Worm (Caenorhabditis elegans): ENCODE data around the gene F53C3.7.

DNA sequence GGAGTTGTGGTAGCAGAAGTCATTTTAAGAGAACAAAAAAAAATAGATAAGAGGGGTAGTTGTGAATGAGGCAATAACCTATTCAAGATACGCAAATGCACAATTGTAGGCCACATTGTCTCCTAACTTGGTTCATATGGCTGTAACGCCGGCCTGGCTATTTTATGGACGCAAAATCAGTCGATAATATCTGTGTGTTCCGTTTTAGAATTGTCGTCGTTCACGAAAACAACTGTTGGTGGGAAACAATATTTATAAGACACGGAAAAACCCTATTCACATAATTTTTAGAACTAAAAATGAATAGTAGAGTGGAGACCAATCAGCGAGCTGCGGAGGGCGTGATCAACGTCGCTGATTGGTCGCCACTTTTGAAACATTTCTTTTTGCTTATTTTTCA is 17.0 kb upstream of the F53C3.7 start, which contains the start of gene sdz-7:
- TF ChIP-seq aly-1 (tag; optimal IDR thresholded peaks at IDR 0.05) (no peak), ama-1 (optimal IDR thresholded peaks at IDR 0.05) (no peak), hmbx-1 (tag; optimal IDR thresholded peaks at IDR 0.05) (no peak), B0310.2 (tag; optimal IDR thresholded peaks at IDR 0.05) (no peak), sea-1 (GFP tag; conservative IDR thresholded peaks at IDR 0.05) (no peak), tbx-11 (GFP tag; IDR thresholded peaks at IDR 0.05) (no peak), F13C5.2 (tag; optimal IDR thresholded peaks at IDR 0.05) (no peak), tra-4 (tag; optimal IDR thresholded peaks at IDR 0.05) (no peak)

All from whole organism, early embryonic.